Worm (Caenorhabditis elegans) whole organism, L3 larva: ENCODE data around the gene mnk-1.
A peak's percentile ranks its signal among the peaks of the same experiment; 100 is the strongest.

Experiments used
- fkh-10 ChIP-seq: sonication (generic microtip); optimal IDR thresholded peaks from 2 replicates; lab custom pipeline; 2017; ENCODE audit warnings: missing biosample characterization, missing genetic modification reagents, missing genetic modification characterization
- fkh-2 ChIP-seq: fragments of 150-350 bp; optimal IDR thresholded peaks from 2 replicates; lab custom pipeline; 2014; ENCODE audit warnings: missing biosample characterization, missing genetic modification reagents, missing genetic modification characterization
- fos-1 ChIP-seq: fragments of 150-350 bp; optimal IDR thresholded peaks from 2 replicates; lab custom pipeline; 2014; ENCODE audit warnings: missing biosample characterization, missing genetic modification characterization
- jun-1 ChIP-seq: fragments of 150-350 bp; optimal IDR thresholded peaks from 2 replicates; lab custom pipeline; 2014; ENCODE audit warnings: missing biosample characterization, missing genetic modification reagents, missing genetic modification characterization
- lin-39 ChIP-seq: fragments of 150-350 bp; optimal IDR thresholded peaks from 2 replicates; lab custom pipeline; 2018; ENCODE audit warnings: missing biosample characterization, missing genetic modification reagents, missing genetic modification characterization
- nhr-11 ChIP-seq: fragments of 150-350 bp; optimal IDR thresholded peaks from 2 replicates; lab custom pipeline; 2014; ENCODE audit warnings: missing biosample characterization, missing genetic modification characterization
- nhr-25 ChIP-seq: sonication (generic microtip); optimal IDR thresholded peaks from 2 replicates; lab custom pipeline; 2017; ENCODE audit warnings: missing biosample characterization, missing genetic modification characterization
- nhr-28 ChIP-seq: fragments of 150-350 bp; optimal IDR thresholded peaks from 2 replicates; lab custom pipeline; 2014; ENCODE audit warnings: missing biosample characterization, missing genetic modification characterization
- skn-1 ChIP-seq: fragments of 150-350 bp; optimal IDR thresholded peaks from 2 replicates; lab custom pipeline; 2014; ENCODE audit warnings: missing biosample characterization, missing genetic modification characterization
- tbx-2 ChIP-seq: sonication (generic microtip); optimal IDR thresholded peaks from 2 replicates; lab custom pipeline; 2016; ENCODE audit warnings: mild to moderate bottlenecking, missing genetic modification characterization, missing compliant biosample characterization
- zag-1 ChIP-seq: fragments of 150-350 bp; optimal IDR thresholded peaks from 2 replicates; lab custom pipeline; 2014; ENCODE audit warnings: missing biosample characterization, missing genetic modification characterization

DNA sequence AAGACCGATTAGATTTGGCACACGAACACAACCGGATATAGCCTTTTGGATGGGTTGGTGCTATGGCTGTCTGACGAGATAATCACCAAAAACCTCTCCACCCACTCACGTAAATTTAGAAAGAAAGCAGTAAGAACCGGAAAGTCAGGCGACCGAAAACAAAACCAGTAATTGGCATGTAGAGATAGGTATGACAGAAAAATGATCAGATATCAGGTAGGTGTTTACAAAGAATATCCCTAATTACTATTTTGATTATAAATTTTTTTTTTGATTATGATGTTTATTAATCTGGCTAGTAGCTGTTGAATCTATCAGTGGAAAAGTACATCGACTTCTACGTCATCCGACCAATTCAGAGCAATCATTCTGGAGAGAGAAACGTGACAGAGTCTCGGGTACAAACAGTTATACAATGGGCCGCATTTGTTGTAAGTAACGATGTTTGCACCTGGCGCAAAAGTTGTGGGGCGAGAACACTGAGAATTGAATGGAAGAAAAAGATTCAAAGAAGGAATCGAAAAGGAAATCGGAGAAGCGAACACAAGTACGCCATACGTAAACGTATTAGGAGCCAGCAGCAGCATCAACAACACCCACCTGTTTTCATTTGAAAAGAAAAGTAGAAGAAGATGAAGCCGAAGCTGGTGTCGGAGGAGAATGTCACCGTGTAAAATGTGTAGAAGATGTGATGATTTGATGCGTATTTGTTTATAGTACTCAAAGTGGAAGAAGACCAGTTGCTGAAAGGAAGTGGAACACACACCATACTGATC lies 3.8 kb downstream of the mnk-1 start:
- TF ChIP-seq zag-1 (no peak), nhr-28 (tag; lab: Kevin White, UChicago) (no peak), tbx-2 (tag; lab: Kevin White, UChicago) (no peak), jun-1 (no peak), lin-39 (tag; lab: Kevin White, UChicago) (no peak), fos-1 (no peak), skn-1 (tag; lab: Kevin White, UChicago) (no peak), fkh-2 (tag; lab: Kevin White, UChicago) (no peak), fkh-10 (GFP tag; lab: Kevin White, UChicago) (no peak), nhr-11 (tag; lab: Kevin White, UChicago) (peak; percentile 45), nhr-25 (peak; percentile 37)
